Worm (Caenorhabditis elegans) whole organism, young adult: ENCODE results near the gene W09D6.4.

ENCODE experiments used
- B0019.2 ChIP-seq: fragments of 200-800 bp; sonication (Bioruptor generic); conservative IDR thresholded peaks from 2 replicates; pipeline ENCODE4 v1.3.6; 2022; ENCODE audit warnings: missing genetic modification reagents, missing genetic modification characterization, missing compliant biosample characterization
- B0336.3 ChIP-seq: fragments of 200-800 bp; sonication (Bioruptor generic); IDR thresholded peaks from 2 replicates; pipeline ENCODE4 v1.3.6; 2022; ENCODE audit warnings: missing genetic modification characterization, missing compliant biosample characterization
- F39B2.1 ChIP-seq: fragments of 200-800 bp; sonication (Bioruptor generic); IDR thresholded peaks from 2 replicates; pipeline ENCODE4 v1.3.6; 2022; ENCODE audit warnings: missing genetic modification reagents, missing genetic modification characterization, missing compliant biosample characterization
- ceh-58 ChIP-seq: fragments of 200-800 bp; sonication (Bioruptor generic); IDR thresholded peaks from 2 replicates; pipeline ENCODE4 v1.3.6; 2022; ENCODE audit warnings: missing genetic modification characterization, missing compliant biosample characterization
- egl-18 ChIP-seq: fragments of 200-800 bp; sonication (Bioruptor generic); IDR thresholded peaks from 2 replicates; pipeline ENCODE4 v1.3.6; 2022; ENCODE audit warnings: missing genetic modification reagents, missing genetic modification characterization, missing compliant biosample characterization
- gei-17 ChIP-seq: fragments of 200-800 bp; sonication (Bioruptor generic); optimal IDR thresholded peaks from 2 replicates; lab custom pipeline; 2018; ENCODE audit warnings: mild to moderate bottlenecking, missing genetic modification characterization, missing compliant biosample characterization
- hsf-1 ChIP-seq: fragments of 200-800 bp; sonication (Bioruptor generic); IDR thresholded peaks from 2 replicates; pipeline ENCODE4 v1.3.6; 2022; ENCODE audit warnings: missing genetic modification reagents, missing genetic modification characterization, missing compliant biosample characterization
- lag-1 ChIP-seq: fragments of 200-800 bp; sonication (Bioruptor generic); IDR thresholded peaks from 2 replicates; pipeline ENCODE4 v1.3.6; 2022; ENCODE audit warnings: missing genetic modification reagents, missing genetic modification characterization, missing compliant biosample characterization
- mcd-1 ChIP-seq: fragments of 200-800 bp; sonication (Bioruptor generic); IDR thresholded peaks from 2 replicates; pipeline ENCODE4 v1.3.6; 2022; ENCODE audit warnings: missing genetic modification reagents, missing genetic modification characterization, missing compliant biosample characterization
- repo-1 ChIP-seq: sonication (generic microtip); optimal IDR thresholded peaks from 2 replicates; lab custom pipeline; 2017; ENCODE audit warnings: mild to moderate bottlenecking, missing genetic modification characterization, missing compliant biosample characterization
- rpc-1 ChIP-seq, 2 experiments: fragments of 150-350 bp in 1 of 2; sonication (generic microtip) in 1 of 2; optimal IDR thresholded peaks; 2 replicates each; lab custom pipeline; 2014 to 2018; ENCODE audit warnings: missing biosample characterization in 1 of 2, missing genetic modification characterization in 1 of 2, missing genetic modification reagents in 1 of 2, missing genotype in 1 of 2
- snpc-1.3 ChIP-seq: sonication (generic microtip); optimal IDR thresholded peaks from 2 replicates; lab custom pipeline; 2017; ENCODE audit warnings: missing genetic modification characterization, mild to moderate bottlenecking, missing compliant biosample characterization, antibody characterized with exemption, moderate library complexity, missing genotype, missing genetic modification reagents; ENCODE audit not compliant: insufficient read depth
- snpc-4 ChIP-seq, 5 experiments: fragments of 150-350 bp in 1 of 5; sonication (generic microtip) in 4 of 5; optimal IDR thresholded peaks; 2 replicates each; lab custom pipeline; 2014 to 2018; ENCODE audit warnings: missing genetic modification characterization in 5 of 5, missing biosample characterization in 3 of 5, antibody characterized with exemption in 2 of 5, mild to moderate bottlenecking in 2 of 5, missing compliant biosample characterization in 2 of 5, missing genotype in 2 of 5, moderate library complexity in 2 of 5, missing genetic modification reagents in 1 of 5

The W09D6.4 gene

ce11 chrIII:11129363-11129762 is 49.8 kb downstream of the W09D6.4 start:
- TF ChIP-seq egl-18 (GFP tag; lab: Robert Waterston, UW) (no peak), ceh-58 (GFP tag; lab: Robert Waterston, UW) (no peak), lag-1 (no peak), rpc-1 (optimal IDR thresholded peaks at IDR 0.05; lab: Kevin White, UChicago) (no peak), rpc-1 (tag; optimal IDR thresholded peaks at IDR 0.05; lab: Kevin White, UChicago) (no peak), snpc-4 (GFP tag; optimal IDR thresholded peaks at IDR 0.05; lab: Kevin White, UChicago) (no peak), snpc-4 (tag; optimal IDR thresholded peaks at IDR 0.05; lab: Kevin White, UChicago) (no peak), B0336.3 (no peak), gei-17 (GFP tag; lab: Kevin White, UChicago) (no peak), B0019.2 (GFP tag; lab: Robert Waterston, UW) (no peak), repo-1 (no peak), hsf-1 (GFP tag; lab: Robert Waterston, UW) (no peak), mcd-1 (GFP tag; lab: Robert Waterston, UW) (no peak), snpc-1.3 (tag; lab: Kevin White, UChicago) (no peak), F39B2.1 (no peak)
- TF ChIP-seq, all 124 proteins: peak for 0
